Worm (Caenorhabditis elegans) whole organism, L1 larva: Measurements from ENCODE around the gene F28G4.3.

Experiments used
- C34B4.2 ChIP-seq: sonication (generic microtip); optimal IDR thresholded peaks from 2 replicates; lab custom pipeline; 2017; ENCODE audit warnings: mild to moderate bottlenecking, missing genetic modification characterization, missing compliant biosample characterization
- ama-1 ChIP-seq: fragments of 150-350 bp; optimal IDR thresholded peaks from 2 replicates; lab custom pipeline; 2014
- dpl-1 ChIP-seq, 3 experiments: fragments of 150-350 bp in 2 of 3; sonication (generic microtip) in 1 of 3; optimal IDR thresholded peaks; 2 replicates each; lab custom pipeline; 2014 to 2017; ENCODE audit warnings: missing biosample characterization in 3 of 3, missing genetic modification characterization in 3 of 3, missing genetic modification reagents in 3 of 3
- egl-27 ChIP-seq, 2 experiments: fragments of 150-350 bp in 1 of 2; sonication (generic microtip); optimal IDR thresholded peaks; 3 replicates each; lab custom pipeline; 2017 to 2018; ENCODE audit warnings: missing biosample characterization in 2 of 2, missing genetic modification characterization in 2 of 2, missing genetic modification reagents in 2 of 2
- elt-3 ChIP-seq, 6 experiments: fragments of 150-350 bp in 1 of 6; sonication (generic microtip); optimal IDR thresholded peaks; 2 replicates each; lab custom pipeline; 2017 to 2018; ENCODE audit warnings: missing biosample characterization in 6 of 6, missing genetic modification characterization in 6 of 6, inconsistent platforms in 1 of 6
- hlh-17 ChIP-seq: fragments of 200-800 bp; sonication (Bioruptor generic); optimal IDR thresholded peaks from 2 replicates; lab custom pipeline; 2018; ENCODE audit warnings: missing genetic modification characterization, mild to moderate bottlenecking, missing compliant biosample characterization, moderate library complexity, borderline replicate concordance
- isw-1 ChIP-seq: fragments of 200-800 bp; sonication (Bioruptor generic); IDR thresholded peaks from 2 replicates; pipeline ENCODE4 v1.3.6; 2022; ENCODE audit warnings: missing genetic modification characterization, missing compliant biosample characterization
- lin-15B ChIP-seq: fragments of 150-350 bp; sonication (generic microtip); optimal IDR thresholded peaks from 3 replicates; lab custom pipeline; 2014; ENCODE audit warnings: missing biosample characterization, missing genetic modification characterization
- lin-39 ChIP-seq: fragments of 150-350 bp; optimal IDR thresholded peaks from 2 replicates; lab custom pipeline; 2014; ENCODE audit warnings: missing biosample characterization, missing genetic modification reagents, missing genetic modification characterization
- nhr-12 ChIP-seq: sonication (generic microtip); optimal IDR thresholded peaks from 2 replicates; lab custom pipeline; 2017; ENCODE audit warnings: missing biosample characterization, missing genetic modification characterization
- skn-1 ChIP-seq: fragments of 150-350 bp; optimal IDR thresholded peaks from 2 replicates; lab custom pipeline; 2014; ENCODE audit warnings: missing biosample characterization, missing genetic modification characterization
- tbx-2 ChIP-seq: sonication (generic microtip); optimal IDR thresholded peaks from 2 replicates; lab custom pipeline; 2016; ENCODE audit warnings: missing genetic modification characterization, missing compliant biosample characterization
- unc-62 ChIP-seq: fragments of 150-350 bp; optimal IDR thresholded peaks from 2 replicates; lab custom pipeline; 2014; ENCODE audit warnings: missing biosample characterization, missing genetic modification reagents, missing genetic modification characterization
- ztf-11 ChIP-seq, 2 experiments: sonication (generic microtip); optimal IDR thresholded peaks; 2 replicates each; lab custom pipeline; 2016 to 2017; ENCODE audit warnings: missing genetic modification characterization in 2 of 2, missing biosample characterization in 1 of 2, missing compliant biosample characterization in 1 of 2

ce11 chrV:16309523-16309922, 22.0 kb upstream of the F28G4.3 start, which contains the start of gene oac-7:
- no peak for TF ChIP-seq ztf-11 (tag; optimal IDR thresholded peaks at IDR 0.05; lab: Kevin White, UChicago)
- no peak for TF ChIP-seq elt-3 (tag; optimal IDR thresholded peaks at IDR 0.05; lab: Kevin White, UChicago)
- TF ChIP-seq ama-1: no peak
- no peak for TF ChIP-seq nhr-12 (tag; lab: Kevin White, UChicago)
- TF ChIP-seq lin-39 (tag; lab: Kevin White, UChicago): no peak
- no peak for TF ChIP-seq lin-15B (tag; lab: Kevin White, UChicago)
- TF ChIP-seq tbx-2 (tag; lab: Kevin White, UChicago): no peak
- TF ChIP-seq C34B4.2: no peak
- no peak for TF ChIP-seq isw-1 (GFP tag; lab: Robert Waterston, UW)
- no peak for TF ChIP-seq dpl-1 (GFP tag; optimal IDR thresholded peaks at IDR 0.05; lab: Kevin White, UChicago)
- TF ChIP-seq unc-62: no peak
- TF ChIP-seq egl-27 (tag; optimal IDR thresholded peaks at IDR 0.05; lab: Kevin White, UChicago): no peak
- no peak for TF ChIP-seq hlh-17 (GFP tag; lab: Kevin White, UChicago)
- peak; percentile 5 for TF ChIP-seq skn-1 (tag; lab: Kevin White, UChicago)
